Fruit fly (Drosophila melanogaster) whole organism, pupa: Measurements from ENCODE around the gene yellow-f.

Experiments
- CG10348 ChIP-seq: fragments of 200-800 bp; sonication (Bioruptor generic); IDR thresholded peaks from 2 replicates; pipeline ENCODE4 v1.3.6; 2022; ENCODE audit warnings: missing biosample characterization, missing genetic modification characterization
- CG12605 ChIP-seq: fragments of 200-800 bp; sonication (Bioruptor generic); IDR thresholded peaks from 2 replicates; pipeline ENCODE4 v1.3.6; 2022; ENCODE audit warnings: missing biosample characterization, missing genetic modification characterization
- CG13204 ChIP-seq: fragments of 200-800 bp; sonication (Bioruptor generic); optimal IDR thresholded peaks from 2 replicates; lab custom pipeline; 2018; ENCODE audit warnings: missing biosample characterization, mild to moderate bottlenecking, missing genetic modification characterization, moderate library complexity
- CG14655 ChIP-seq: fragments of 200-800 bp; sonication (Bioruptor generic); optimal IDR thresholded peaks from 3 replicates; lab custom pipeline; 2017; ENCODE audit warnings: mild to moderate bottlenecking, missing biosample characterization, missing genetic modification reagents, missing genetic modification characterization
- CG15710 ChIP-seq: fragments of 200-800 bp; sonication (Bioruptor generic); optimal IDR thresholded peaks from 2 replicates; lab custom pipeline; 2018; ENCODE audit warnings: missing biosample characterization, mild to moderate bottlenecking, missing genetic modification characterization, moderate library complexity
- CG17806 ChIP-seq: fragments of 200-800 bp; sonication (Bioruptor generic); optimal IDR thresholded peaks from 2 replicates; lab custom pipeline; 2018; ENCODE audit warnings: missing biosample characterization, mild to moderate bottlenecking, missing genetic modification characterization, moderate library complexity
- CG32121 ChIP-seq: fragments of 200-800 bp; sonication (Bioruptor generic); IDR thresholded peaks from 2 replicates; pipeline ENCODE4 v1.3.6; 2022; ENCODE audit warnings: missing biosample characterization, missing genetic modification characterization
- CG34367 ChIP-seq: fragments of 200-800 bp; sonication (Bioruptor generic); optimal IDR thresholded peaks from 2 replicates; lab custom pipeline; 2018; ENCODE audit warnings: missing biosample characterization, mild to moderate bottlenecking, missing genetic modification characterization
- CG4496 ChIP-seq: fragments of 200-800 bp; sonication (Bioruptor generic); IDR thresholded peaks from 3 replicates; pipeline ENCODE4 v1.3.6; 2022; ENCODE audit warnings: missing biosample characterization, missing genetic modification characterization
- CG8159 ChIP-seq: fragments of 200-800 bp; sonication (Bioruptor generic); optimal IDR thresholded peaks from 3 replicates; lab custom pipeline; 2018; ENCODE audit warnings: missing biosample characterization, mild to moderate bottlenecking, missing genetic modification characterization, moderate library complexity
- CG8301 ChIP-seq: fragments of 200-800 bp; sonication (Bioruptor generic); optimal IDR thresholded peaks from 2 replicates; lab custom pipeline; 2018; ENCODE audit warnings: missing biosample characterization, mild to moderate bottlenecking, missing genetic modification characterization
- CG9948 ChIP-seq: fragments of 200-800 bp; sonication (Bioruptor generic); optimal IDR thresholded peaks from 2 replicates; lab custom pipeline; 2018; ENCODE audit warnings: missing biosample characterization, mild to moderate bottlenecking, missing genetic modification characterization, moderate library complexity
- D1 ChIP-seq: fragments of 200-800 bp; sonication (Bioruptor generic); optimal IDR thresholded peaks from 2 replicates; lab custom pipeline; 2018; ENCODE audit warnings: missing biosample characterization, mild to moderate bottlenecking, missing genetic modification characterization, moderate library complexity
- EcR ChIP-seq: fragments of 200-800 bp; sonication (Bioruptor generic); optimal IDR thresholded peaks from 3 replicates; lab custom pipeline; 2019; ENCODE audit warnings: missing biosample characterization, missing genetic modification characterization, mild to moderate bottlenecking, moderate library complexity, missing genetic modification reagents
- Ets98B ChIP-seq: fragments of 200-800 bp; sonication (Bioruptor generic); IDR thresholded peaks from 2 replicates; pipeline ENCODE4 v1.3.6; 2022; ENCODE audit warnings: missing biosample characterization, missing genetic modification characterization
- Pif1A ChIP-seq: fragments of 200-800 bp; sonication (Bioruptor generic); optimal IDR thresholded peaks from 3 replicates; lab custom pipeline; 2016; ENCODE audit warnings: missing biosample characterization, missing genetic modification characterization
- Pif1B ChIP-seq: fragments of 200-800 bp; sonication (Bioruptor generic); optimal IDR thresholded peaks from 3 replicates; lab custom pipeline; 2016; ENCODE audit warnings: missing biosample characterization, missing genetic modification characterization
- Snoo ChIP-seq: fragments of 200-800 bp; sonication (Bioruptor generic); optimal IDR thresholded peaks from 3 replicates; lab custom pipeline; 2017; ENCODE audit warnings: missing biosample characterization, mild to moderate bottlenecking, missing genetic modification characterization, inconsistent platforms
- fd96Ca ChIP-seq: fragments of 200-800 bp; sonication (Bioruptor generic); IDR thresholded peaks from 3 replicates; pipeline ENCODE4 v1.3.6; 2022; ENCODE audit warnings: missing biosample characterization, missing genetic modification characterization
- rn ChIP-seq: fragments of 200-800 bp; sonication (Bioruptor generic); IDR thresholded peaks from 2 replicates; pipeline ENCODE4 v1.3.6; 2022; ENCODE audit warnings: missing biosample characterization, missing genetic modification characterization

The yellow-f gene

DNA sequence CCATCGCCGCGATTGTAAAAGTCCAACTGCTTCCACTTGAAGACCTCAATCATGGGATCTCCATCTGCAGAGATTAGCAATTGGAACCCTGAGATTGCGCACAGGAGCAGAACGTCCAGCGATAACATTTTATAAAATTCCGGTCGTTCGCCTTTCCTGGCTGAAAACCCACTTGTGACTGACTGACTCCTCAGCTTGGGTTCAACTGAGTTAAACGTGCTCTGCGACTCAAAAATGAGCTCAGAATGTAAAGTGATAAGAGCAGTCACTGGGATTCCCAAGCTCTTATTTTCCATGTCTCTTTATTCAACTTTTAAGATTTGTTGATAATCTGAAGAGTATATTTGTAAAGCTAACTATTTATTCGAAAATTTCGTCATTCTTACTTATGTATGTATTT lies at the start of gene yellow-f:
yellow-f (minus strand) TSS at position 184 of the 400 bp plus-strand sequence.
- TF ChIP-seq CG34367 (tag; lab: Kevin White, UChicago) (no peak), EcR (GFP tag; lab: Kevin White, UChicago) (peak; percentile 92)

- TF ChIP-seq rn (GFP tag; lab: Robert Waterston, UW) = no peak
- 0 out of 3 replicates have a peak, but pooled peaks have one; percentile 6 for TF ChIP-seq fd96Ca
Measured at dm6 chr3R:13042258-13043032, 49.4 kb upstream of the yellow-f start, which contains the start of gene snk. TSS of gene snk (minus strand) at chr3R:13042770.

dm6 chr3R:13041750-13042149 lies 48.7 kb upstream of the yellow-f start, which contains the start of gene CG11670:
TSS of gene CG11670 (plus strand) at chr3R:13042050.
- TF ChIP-seq CG8159 (tag; lab: Kevin White, UChicago) = no peak
- no peak for TF ChIP-seq CG32121 (GFP tag; lab: Robert Waterston, UW)
- no peak for TF ChIP-seq CG17806
- no peak for TF ChIP-seq CG15710 (tag; lab: Kevin White, UChicago)
- no peak for TF ChIP-seq EcR (GFP tag; lab: Kevin White, UChicago)
- no peak for TF ChIP-seq CG12605 (GFP tag; lab: Robert Waterston, UW)
- TF ChIP-seq Snoo (tag; lab: Kevin White, UChicago) = no peak
- TF ChIP-seq CG10348 = no peak
- TF ChIP-seq CG9948 (tag; lab: Kevin White, UChicago) = no peak
- no peak for TF ChIP-seq CG34367 (tag; lab: Kevin White, UChicago)
- TF ChIP-seq Pif1A = no peak
- no peak for TF ChIP-seq rn (GFP tag; lab: Robert Waterston, UW)
- no peak for TF ChIP-seq fd96Ca
- no peak for TF ChIP-seq Pif1B (GFP tag; lab: Kevin White, UChicago)

dm6 chr3R:13039037-13039583 lies 46.1 kb upstream of the yellow-f start:
- 0 out of 2 replicates have a peak, but pooled peaks have one; percentile 16 for TF ChIP-seq Ets98B (GFP tag; lab: Robert Waterston, UW)
- TF ChIP-seq fd96Ca = 0 out of 3 replicates have a peak, but pooled peaks have one; percentile 38
- no peak for TF ChIP-seq CG14655 (GFP tag; lab: Kevin White, UChicago)
- TF ChIP-seq CG15710 (tag; lab: Kevin White, UChicago) = peak; percentile 22
- TF ChIP-seq CG10348 = no peak
- peak; percentile 49; the same call in 2 of the 3 replicates for TF ChIP-seq CG4496

- TF ChIP-seq CG8301 (tag; lab: Kevin White, UChicago) (no peak), CG34367 (tag; lab: Kevin White, UChicago) (no peak), CG4496 (no peak), CG32121 (GFP tag; lab: Robert Waterston, UW) (no peak)
- TF ChIP-seq, all 21 proteins: peak for 0
Measured at dm6 chr3R:13038075-13038474, 45.1 kb upstream of the yellow-f start, which contains the start of gene CG11668. TSS of gene CG11668 (plus strand) at chr3R:13038375.

- TF ChIP-seq CG14655 (GFP tag; lab: Kevin White, UChicago) (no peak), EcR (GFP tag; lab: Kevin White, UChicago) (no peak), CG32121 (GFP tag; lab: Robert Waterston, UW) (no peak), CG34367 (tag; lab: Kevin White, UChicago) (no peak), D1 (tag; lab: Kevin White, UChicago) (no peak), rn (GFP tag; lab: Robert Waterston, UW) (no peak), CG9948 (tag; lab: Kevin White, UChicago) (no peak), CG17806 (no peak), Pif1A (no peak), CG10348 (no peak), CG12605 (GFP tag; lab: Robert Waterston, UW) (no peak), fd96Ca (no peak), Snoo (tag; lab: Kevin White, UChicago) (no peak), CG8159 (tag; lab: Kevin White, UChicago) (no peak)
Measured at dm6 chr3R:13036064-13036463, 43.1 kb upstream of the yellow-f start.

- TF ChIP-seq CG14655 (GFP tag; lab: Kevin White, UChicago) (no peak), Pif1B (GFP tag; lab: Kevin White, UChicago) (no peak), fd96Ca (no peak), CG9948 (tag; lab: Kevin White, UChicago) (no peak), CG34367 (tag; lab: Kevin White, UChicago) (no peak), Pif1A (no peak), D1 (tag; lab: Kevin White, UChicago) (no peak), CG13204 (no peak), CG8301 (tag; lab: Kevin White, UChicago) (no peak), EcR (GFP tag; lab: Kevin White, UChicago) (no peak), CG17806 (no peak), CG32121 (GFP tag; lab: Robert Waterston, UW) (no peak), Ets98B (GFP tag; lab: Robert Waterston, UW) (no peak), Snoo (tag; lab: Kevin White, UChicago) (no peak), rn (GFP tag; lab: Robert Waterston, UW) (no peak), CG4496 (no peak)
Measured at dm6 chr3R:13033670-13034069, 40.7 kb upstream of the yellow-f start.
